Fruit fly (Drosophila melanogaster): ENCODE measurements around the gene CkIIbeta.

DNA sequence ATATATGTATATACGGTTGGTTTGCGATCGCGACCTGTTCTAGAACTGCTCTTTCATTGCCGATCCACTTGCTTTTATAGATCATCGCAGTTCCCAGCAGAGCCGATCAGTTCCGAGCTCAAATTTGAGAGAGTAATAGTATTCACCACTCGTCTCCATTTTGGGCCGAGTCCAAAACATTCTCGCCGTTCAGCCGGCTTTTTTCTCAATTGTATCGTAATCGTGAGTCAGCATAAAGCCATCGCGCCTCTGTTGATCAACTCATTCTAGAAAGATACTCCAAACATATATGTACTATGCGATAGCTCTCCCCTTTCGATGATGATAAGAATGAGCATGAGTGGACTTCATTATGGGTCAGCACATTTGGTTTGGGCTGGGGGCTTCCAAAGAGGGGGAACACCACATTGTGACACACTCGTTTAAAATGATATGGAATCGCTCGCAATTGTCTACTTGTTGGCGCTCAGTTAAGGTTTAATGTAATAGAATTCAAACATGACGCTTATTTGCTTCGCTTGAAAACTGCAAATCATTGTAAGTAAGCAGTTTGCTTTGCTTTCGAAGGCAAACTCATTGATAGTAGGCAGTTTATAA is 27.7 kb upstream of the CkIIbeta start, which contains the start of gene CG9360:
- TF ChIP-seq CTCF (optimal IDR thresholded peaks at IDR 0.05) (no peak), CG8478 (optimal IDR thresholded peaks at IDR 0.05) (no peak)
